Fruit fly (Drosophila melanogaster) whole organism, embryonic: ENCODE measurements around the gene Hez.

Experiments
- Antp ChIP-seq: fragments of 200-800 bp; sonication (Bioruptor generic); optimal IDR thresholded peaks from 3 replicates; lab custom pipeline; 2016; ENCODE audit warnings: missing biosample characterization, missing genetic modification characterization
- Bgb ChIP-seq: fragments of 200-800 bp; sonication (Bioruptor generic); IDR thresholded peaks from 2 replicates; pipeline ENCODE4 v1.3.6; 2022; ENCODE audit warnings: missing biosample characterization, missing genetic modification characterization; ENCODE audit not compliant: partially characterized antibody
- BtbVII ChIP-seq: fragments of 200-800 bp; sonication (Bioruptor generic); optimal IDR thresholded peaks from 3 replicates; lab custom pipeline; 2017; ENCODE audit warnings: missing biosample characterization, mild to moderate bottlenecking, missing genetic modification characterization
- CG10431 ChIP-seq: fragments of 200-800 bp; sonication (Bioruptor generic); optimal IDR thresholded peaks from 3 replicates; lab custom pipeline; 2018; ENCODE audit warnings: missing biosample characterization, mild to moderate bottlenecking, missing genetic modification characterization
- CG11560 ChIP-seq: fragments of 200-800 bp; sonication (Bioruptor generic); IDR thresholded peaks from 3 replicates; pipeline ENCODE4 v1.3.6; 2022; ENCODE audit warnings: missing biosample characterization, missing genetic modification characterization
- CG12236 ChIP-seq: fragments of 200-800 bp; sonication (Bioruptor generic); optimal IDR thresholded peaks from 2 replicates; lab custom pipeline; 2016; ENCODE audit warnings: missing biosample characterization, missing genetic modification characterization
- CG12391 ChIP-seq: fragments of 200-800 bp; sonication (Bioruptor generic); optimal IDR thresholded peaks from 3 replicates; lab custom pipeline; 2018; ENCODE audit warnings: missing biosample characterization, mild to moderate bottlenecking, missing genetic modification characterization, moderate library complexity
- CG12769 ChIP-seq: fragments of 200-800 bp; sonication (Bioruptor generic); optimal IDR thresholded peaks from 2 replicates; lab custom pipeline; 2019; ENCODE audit warnings: missing biosample characterization, mild to moderate bottlenecking, missing genetic modification characterization, moderate library complexity
- CG1529 ChIP-seq: fragments of 200-800 bp; sonication (Bioruptor generic); optimal IDR thresholded peaks from 3 replicates; lab custom pipeline; 2018; ENCODE audit warnings: missing biosample characterization, missing genetic modification characterization
- CG15601 ChIP-seq: fragments of 200-800 bp; sonication (Bioruptor generic); optimal IDR thresholded peaks from 3 replicates; lab custom pipeline; 2019; ENCODE audit warnings: missing biosample characterization, mild to moderate bottlenecking, missing genetic modification characterization, moderate library complexity
- CG16779 ChIP-seq: fragments of 200-800 bp; sonication (Bioruptor generic); IDR thresholded peaks from 2 replicates; pipeline ENCODE4 v1.3.6; 2022; ENCODE audit warnings: missing biosample characterization, missing genetic modification characterization
- CG17186 ChIP-seq: fragments of 200-800 bp; sonication (Bioruptor generic); optimal IDR thresholded peaks from 3 replicates; lab custom pipeline; 2017; ENCODE audit warnings: missing biosample characterization, missing genetic modification reagents, missing genetic modification characterization
- CG17612 ChIP-seq: fragments of 200-800 bp; sonication (Bioruptor generic); IDR thresholded peaks from 2 replicates; pipeline ENCODE4 v1.3.6; 2022; ENCODE audit warnings: missing biosample characterization, missing genetic modification characterization
- CG18011 ChIP-seq: fragments of 200-800 bp; sonication (Bioruptor generic); optimal IDR thresholded peaks from 2 replicates; lab custom pipeline; 2017; ENCODE audit warnings: missing biosample characterization, missing genetic modification characterization, mild to moderate bottlenecking, moderate library complexity, missing genotype
- CG1832 ChIP-seq: fragments of 200-800 bp; sonication (Bioruptor generic); optimal IDR thresholded peaks from 2 replicates; lab custom pipeline; 2017; ENCODE audit warnings: missing biosample characterization, mild to moderate bottlenecking, missing genetic modification characterization, inconsistent platforms
- CG2199 ChIP-seq: fragments of 200-800 bp; sonication (Bioruptor generic); IDR thresholded peaks from 3 replicates; pipeline ENCODE4 v1.3.6; 2022; ENCODE audit warnings: missing biosample characterization, missing genetic modification characterization
- CG3065 ChIP-seq: fragments of 200-800 bp; sonication (Bioruptor generic); optimal IDR thresholded peaks from 2 replicates; lab custom pipeline; 2016; ENCODE audit warnings: missing biosample characterization, missing genetic modification characterization
- CG4282 ChIP-seq: fragments of 200-800 bp; sonication (Bioruptor generic); optimal IDR thresholded peaks from 2 replicates; lab custom pipeline; 2016; ENCODE audit warnings: missing biosample characterization, missing genetic modification characterization
- CG4328 ChIP-seq: fragments of 200-800 bp; sonication (Bioruptor generic); optimal IDR thresholded peaks from 3 replicates; lab custom pipeline; 2017; ENCODE audit warnings: missing biosample characterization, missing genetic modification reagents, missing genetic modification characterization
- CG6654 ChIP-seq: fragments of 200-800 bp; sonication (Bioruptor generic); optimal IDR thresholded peaks from 2 replicates; lab custom pipeline; 2017; ENCODE audit warnings: missing biosample characterization, mild to moderate bottlenecking, missing genetic modification characterization
- CG8359 ChIP-seq: fragments of 200-800 bp; sonication (Bioruptor generic); optimal IDR thresholded peaks from 2 replicates; lab custom pipeline; 2017; ENCODE audit warnings: missing biosample characterization, mild to moderate bottlenecking, missing genetic modification characterization, borderline replicate concordance
- CG9797 ChIP-seq: fragments of 200-800 bp; sonication (Bioruptor generic); optimal IDR thresholded peaks from 3 replicates; lab custom pipeline; 2018; ENCODE audit warnings: missing biosample characterization, mild to moderate bottlenecking, missing genetic modification characterization
- CoRest ChIP-seq: fragments of 200-800 bp; sonication (Bioruptor generic); optimal IDR thresholded peaks from 3 replicates; lab custom pipeline; 2018; ENCODE audit warnings: missing biosample characterization, mild to moderate bottlenecking, missing genetic modification characterization, moderate library complexity
- CrebB ChIP-seq: fragments of 200-800 bp; sonication (Bioruptor generic); optimal IDR thresholded peaks from 3 replicates; lab custom pipeline; 2018; ENCODE audit warnings: missing biosample characterization, mild to moderate bottlenecking, missing genetic modification characterization
- Dip3 ChIP-seq: fragments of 200-800 bp; sonication (Bioruptor generic); optimal IDR thresholded peaks from 3 replicates; lab custom pipeline; 2016; ENCODE audit warnings: missing biosample characterization, missing genetic modification characterization
- NC2β ChIP-seq: fragments of 200-800 bp; sonication (Bioruptor generic); optimal IDR thresholded peaks from 2 replicates; lab custom pipeline; 2016; ENCODE audit warnings: missing biosample characterization, missing genetic modification characterization
- Nf-YA ChIP-seq: fragments of 200-800 bp; sonication (Bioruptor generic); IDR thresholded peaks from 2 replicates; pipeline ENCODE4 v1.3.6; 2022; ENCODE audit warnings: missing biosample characterization, missing genetic modification characterization
- Ravus ChIP-seq: fragments of 200-800 bp; sonication (Bioruptor generic); IDR thresholded peaks from 2 replicates; pipeline ENCODE4 v1.3.6; 2022; ENCODE audit warnings: missing biosample characterization, missing genetic modification characterization
- Spps ChIP-seq: fragments of 200-800 bp; sonication (Bioruptor generic); optimal IDR thresholded peaks from 2 replicates; lab custom pipeline; 2018; ENCODE audit warnings: missing biosample characterization, mild to moderate bottlenecking, missing genetic modification characterization
- YL-1 ChIP-seq: fragments of 200-800 bp; sonication (Bioruptor generic); optimal IDR thresholded peaks from 3 replicates; lab custom pipeline; 2017; ENCODE audit warnings: missing biosample characterization, mild to moderate bottlenecking, missing genetic modification characterization
- aop ChIP-seq: fragments of 200-800 bp; sonication (Bioruptor generic); IDR thresholded peaks from 2 replicates; pipeline ENCODE4 v1.3.6; 2022; ENCODE audit warnings: missing biosample characterization, missing genetic modification characterization
- ftz-f1 ChIP-seq: fragments of 200-800 bp; sonication (Bioruptor generic); optimal IDR thresholded peaks from 2 replicates; lab custom pipeline; 2016; ENCODE audit warnings: missing biosample characterization, missing genetic modification characterization
- hkb ChIP-seq, 2 experiments: fragments of 200-800 bp in 1 of 2; fragments of >200 bp in 1 of 2; sonication (Bioruptor generic) in 1 of 2; IDR thresholded peaks in 1 of 2; optimal IDR thresholded peaks in 1 of 2; 2 replicates each; pipeline versions ENCODE4 v1.3.6 to Lab custom; 2017 to 2022; ENCODE audit warnings: missing biosample characterization in 1 of 2, missing genetic modification characterization in 1 of 2
- insv ChIP-seq, 2 experiments: fragments of 200-800 bp; sonication (Bioruptor generic); optimal IDR thresholded peaks; 3 replicates each; lab custom pipeline; 2016 to 2018; ENCODE audit warnings: missing biosample characterization in 2 of 2, missing genetic modification characterization in 2 of 2
- lbe ChIP-seq: fragments of 200-800 bp; sonication (Bioruptor generic); optimal IDR thresholded peaks from 2 replicates; lab custom pipeline; 2016; ENCODE audit warnings: missing biosample characterization, mild to moderate bottlenecking, missing genetic modification characterization
- luna ChIP-seq: fragments of 200-800 bp; sonication (Bioruptor generic); optimal IDR thresholded peaks from 2 replicates; lab custom pipeline; 2016; ENCODE audit warnings: missing biosample characterization, missing genetic modification characterization
- mirr ChIP-seq: fragments of 200-800 bp; sonication (Bioruptor generic); optimal IDR thresholded peaks from 3 replicates; lab custom pipeline; 2018; ENCODE audit warnings: missing biosample characterization, mild to moderate bottlenecking, missing genetic modification characterization
- onecut ChIP-seq: fragments of 200-800 bp; sonication (Bioruptor generic); IDR thresholded peaks from 2 replicates; pipeline ENCODE4 v1.3.6; 2022; ENCODE audit warnings: missing biosample characterization, missing genetic modification characterization
- pb ChIP-seq: fragments of 200-800 bp; sonication (Bioruptor generic); optimal IDR thresholded peaks from 3 replicates; lab custom pipeline; 2016; ENCODE audit warnings: missing biosample characterization, missing genetic modification characterization
- prd ChIP-seq, 3 experiments: fragments of >200 bp in 2 of 3; fragments of 200-800 bp in 1 of 3; sonication (Bioruptor generic) in 1 of 3; optimal IDR thresholded peaks in 2 of 3; IDR thresholded peaks in 1 of 3; 2 replicates in 2 of 3; 3 replicates in 1 of 3; pipeline versions ENCODE4 v1.3.6 to Lab custom; 2017 to 2022; ENCODE audit warnings: missing biosample characterization in 1 of 3, missing genetic modification characterization in 1 of 3
- pros ChIP-seq: fragments of 200-800 bp; sonication (Bioruptor generic); optimal IDR thresholded peaks from 3 replicates; lab custom pipeline; 2019; ENCODE audit warnings: missing biosample characterization, mild to moderate bottlenecking, missing genetic modification characterization, moderate library complexity
- psq ChIP-seq: fragments of 200-800 bp; sonication (Bioruptor generic); optimal IDR thresholded peaks from 2 replicates; lab custom pipeline; 2017; ENCODE audit warnings: missing biosample characterization, missing genetic modification characterization
- scrt ChIP-seq: fragments of 200-800 bp; sonication (Bioruptor generic); optimal IDR thresholded peaks from 2 replicates; lab custom pipeline; 2018; ENCODE audit warnings: missing biosample characterization, mild to moderate bottlenecking, missing genetic modification characterization, moderate library complexity
- sqz ChIP-seq: fragments of 200-800 bp; sonication (Bioruptor generic); optimal IDR thresholded peaks from 3 replicates; lab custom pipeline; 2018; ENCODE audit warnings: missing biosample characterization, mild to moderate bottlenecking, missing genetic modification characterization
- ssp ChIP-seq: fragments of 200-800 bp; sonication (Bioruptor generic); IDR thresholded peaks from 2 replicates; pipeline ENCODE4 v1.3.6; 2022; ENCODE audit warnings: missing biosample characterization, missing genetic modification characterization
- tio ChIP-seq: fragments of 200-800 bp; sonication (Bioruptor generic); optimal IDR thresholded peaks from 2 replicates; lab custom pipeline; 2017; ENCODE audit warnings: missing biosample characterization, missing genetic modification characterization, inconsistent platforms
- zf30C ChIP-seq: fragments of 200-800 bp; sonication (Bioruptor generic); optimal IDR thresholded peaks from 3 replicates; lab custom pipeline; 2018; ENCODE audit warnings: missing biosample characterization, mild to moderate bottlenecking, missing genetic modification characterization

Gene Hez

dm6 chr3L:9854583-9855519, 39.7 kb downstream of the Hez start, which contains the start of gene RasGAP1 (continued):
- TF ChIP-seq CG4282 (GFP tag; lab: Kevin White, UChicago) (no peak), prd (optimal IDR thresholded peaks at IDR 0.05; lab: Kevin White, UChicago) (no peak), prd (GFP tag; IDR thresholded peaks at IDR 0.05; lab: Robert Waterston, UW) (no peak), Spps (tag; lab: Kevin White, UChicago) (no peak), CG12769 (peak; percentile 27), tio (GFP tag; lab: Kevin White, UChicago) (no peak), CrebB (tag; lab: Kevin White, UChicago) (no peak), CG9797 (GFP tag; lab: Kevin White, UChicago) (peak; percentile 85), BtbVII (GFP tag; lab: Kevin White, UChicago) (no peak), CG2199 (GFP tag; lab: Robert Waterston, UW) (0 out of 3 replicates have a peak, but pooled peaks have one; percentile 33), CG6654 (GFP tag; lab: Kevin White, UChicago) (no peak), Antp (GFP tag; lab: Kevin White, UChicago) (no peak), psq (GFP tag; lab: Kevin White, UChicago) (peak; percentile 15), ssp (GFP tag; lab: Robert Waterston, UW) (peak; percentile 26; the same call in 1 of the 2 replicates), sqz (GFP tag; lab: Kevin White, UChicago) (peak; percentile 24), CG4328 (no peak), CG8359 (GFP tag; lab: Kevin White, UChicago) (no peak), lbe (GFP tag; lab: Kevin White, UChicago) (peak; percentile 0), CG12236 (GFP tag; lab: Kevin White, UChicago) (no peak), scrt (GFP tag; lab: Kevin White, UChicago) (peak; percentile 87), Ravus (GFP tag; lab: Robert Waterston, UW) (no peak), zf30C (GFP tag; lab: Kevin White, UChicago) (no peak), CG16779 (GFP tag; lab: Robert Waterston, UW) (no peak), hkb (optimal IDR thresholded peaks at IDR 0.05; lab: Kevin White, UChicago) (no peak), hkb (GFP tag; IDR thresholded peaks at IDR 0.05; lab: Robert Waterston, UW) (no peak), CG17612 (GFP tag; lab: Robert Waterston, UW) (no peak), Nf-YA (GFP tag; lab: Robert Waterston, UW) (no peak), CG1529 (GFP tag; lab: Kevin White, UChicago) (no peak), mirr (GFP tag; lab: Kevin White, UChicago) (no peak), Dip3 (GFP tag; lab: Kevin White, UChicago) (no peak), aop (GFP tag; lab: Robert Waterston, UW) (no peak), luna (GFP tag; lab: Kevin White, UChicago) (no peak), CoRest (tag; lab: Kevin White, UChicago) (peak; percentile 7), insv (GFP tag; optimal IDR thresholded peaks at IDR 0.05; lab: Kevin White, UChicago) (no peak), CG12391 (tag; lab: Kevin White, UChicago) (no peak), CG3065 (GFP tag; lab: Kevin White, UChicago) (no peak), YL-1 (GFP tag; lab: Kevin White, UChicago) (no peak), CG11560 (tag; lab: Robert Waterston, UW) (peak; percentile 95), CG18011 (GFP tag; lab: Kevin White, UChicago) (peak; percentile 98), onecut (no peak), CG17186 (peak; percentile 1), ftz-f1 (GFP tag; lab: Kevin White, UChicago) (no peak), pb (GFP tag; lab: Kevin White, UChicago) (peak; percentile 48), CG1832 (GFP tag; lab: Kevin White, UChicago) (peak; percentile 88), CG15601 (tag; lab: Kevin White, UChicago) (no peak), Bgb (GFP tag; lab: Robert Waterston, UW) (no peak; the same call in 1 of the 2 replicates), NC2β (GFP tag; lab: Kevin White, UChicago) (no peak), CG10431 (no peak), pros (GFP tag; lab: Kevin White, UChicago) (no peak)
